Worm (Caenorhabditis elegans) whole organism, L4/young adult: Measurements from ENCODE around the gene str-8.
"Not testable (repeated sequence)": the region's sequence is repeated elsewhere in the genome, so short reads cannot be mapped to it uniquely, and the experiment has no call there.

ENCODE experiments used
- W03F9.2 ChIP-seq: fragments of 150-350 bp; optimal IDR thresholded peaks from 2 replicates; lab custom pipeline; 2014; ENCODE audit warnings: missing biosample characterization, missing genetic modification characterization
- dao-5 ChIP-seq: sonication (generic microtip); optimal IDR thresholded peaks from 2 replicates; lab custom pipeline; 2016; ENCODE audit warnings: missing genotype, missing genetic modification characterization, moderate library complexity, missing compliant biosample characterization
- him-1 ChIP-seq: sonication (generic microtip); optimal IDR thresholded peaks from 2 replicates; lab custom pipeline; 2016; ENCODE audit warnings: missing genotype, missing genetic modification reagents, missing genetic modification characterization, missing compliant biosample characterization

The str-8 gene

DNA sequence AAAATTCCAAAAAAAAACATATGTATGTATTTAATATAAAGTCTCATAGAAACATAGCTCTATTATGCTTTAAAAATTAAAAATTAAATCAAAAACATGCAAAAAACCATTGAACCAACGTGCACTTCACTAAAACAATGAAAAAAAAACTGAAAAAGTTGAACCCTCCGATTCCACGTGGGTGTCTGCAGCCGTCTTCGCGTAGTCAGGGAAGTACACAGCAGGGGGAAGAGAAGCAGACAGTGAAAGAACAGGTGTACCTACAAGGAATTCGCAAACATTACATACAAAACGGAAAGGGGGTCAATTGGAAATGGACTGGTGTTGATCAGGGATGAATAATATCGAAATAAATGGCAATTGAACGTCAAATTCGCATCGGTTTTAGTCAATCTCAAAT lies 19.1 kb downstream of the str-8 start:
- no peak for TF ChIP-seq him-1 (tag; lab: Kevin White, UChicago)
- TF ChIP-seq dao-5, result no peak
- TF ChIP-seq W03F9.2, result no peak

DNA sequence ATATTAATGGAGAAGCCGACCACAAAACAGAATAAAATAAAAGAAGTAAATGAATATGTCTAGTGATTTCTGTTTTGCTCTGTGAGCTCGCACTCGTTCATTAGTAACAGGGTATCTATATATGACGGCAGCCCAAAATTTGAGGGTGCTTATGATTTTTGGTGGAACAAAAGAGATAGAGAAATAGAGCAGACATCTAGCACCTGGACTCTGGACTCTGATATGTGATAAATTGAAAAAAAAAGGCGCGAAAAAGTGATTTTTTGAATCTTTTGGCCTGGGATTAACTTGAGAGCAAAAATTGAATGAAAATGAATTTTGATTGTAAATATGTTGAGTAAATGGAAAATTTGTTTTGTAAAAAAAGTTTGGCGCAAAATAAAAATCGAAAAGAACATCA lies 21.8 kb downstream of the str-8 start, which contains the start of gene nhr-283:
TSS of gene nhr-283 (minus strand) at position 101 of the 400 bp plus-strand sequence.
- no peak for TF ChIP-seq W03F9.2
- TF ChIP-seq dao-5, result no peak
- TF ChIP-seq him-1 (tag; lab: Kevin White, UChicago), result no peak

DNA sequence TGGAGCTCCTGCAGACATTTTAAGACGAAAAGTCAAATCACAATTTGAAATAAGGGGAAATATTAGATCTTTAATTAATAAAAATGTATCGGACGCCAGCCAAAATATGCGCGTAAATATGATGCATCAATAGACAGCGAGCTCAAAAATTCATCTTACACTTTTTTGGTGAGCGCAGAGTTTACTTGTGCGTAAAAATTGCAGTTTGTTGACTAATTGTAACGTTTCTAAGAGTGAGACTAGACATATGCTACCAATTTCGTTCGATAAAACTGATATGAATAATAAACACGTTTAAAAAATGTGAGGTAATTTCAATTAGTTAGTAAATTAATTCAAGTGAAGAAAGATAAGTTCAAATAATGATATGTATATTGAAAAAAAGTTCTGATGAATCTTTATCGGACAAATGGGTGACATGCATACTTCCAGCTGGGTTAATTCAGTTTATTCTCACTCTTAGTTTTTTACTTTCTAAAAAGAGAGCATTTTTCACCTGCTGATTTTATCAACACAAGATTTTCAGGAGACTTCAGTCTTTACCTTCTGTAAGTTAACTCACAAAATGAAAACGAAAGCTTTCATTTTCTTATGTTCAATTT lies 24.4 kb downstream of the str-8 start, which contains the start of the genes nhr-285 and irld-52:
TSS of gene nhr-285 (minus strand) at position 101 of the 602 bp plus-strand sequence.
TSS of gene irld-52 (plus strand) at position 552 of the 602 bp plus-strand sequence.
- TF ChIP-seq W03F9.2 (no peak), him-1 (tag; lab: Kevin White, UChicago) (no peak), dao-5 (no peak)

DNA sequence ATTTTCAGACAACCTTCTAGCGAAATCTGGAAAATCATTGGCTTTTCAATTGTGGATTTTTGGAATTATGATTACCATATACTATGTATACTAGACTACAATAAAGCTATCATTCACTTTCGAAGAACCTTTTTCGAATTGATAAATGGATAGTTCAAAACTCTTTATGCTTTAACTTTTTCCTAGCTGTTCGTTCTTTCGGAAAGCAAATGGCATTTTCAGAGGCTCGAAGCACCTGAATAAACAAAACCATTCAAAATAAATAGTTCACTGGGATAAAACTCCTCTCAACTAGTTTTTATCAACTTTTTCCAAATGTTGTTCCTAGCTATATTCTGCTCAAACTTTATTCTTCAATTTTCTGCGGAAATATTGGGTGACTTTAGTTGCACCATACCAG lies 26.3 kb downstream of the str-8 start, which contains the start of gene T26E4.2:
TSS of gene T26E4.2 (plus strand) at position 301 of the 400 bp plus-strand sequence.
- TF ChIP-seq W03F9.2 (no peak), him-1 (tag; lab: Kevin White, UChicago) (no peak), dao-5 (no peak)

- TF ChIP-seq dao-5, result no peak
- TF ChIP-seq him-1 (tag; lab: Kevin White, UChicago), result no peak
- no peak for TF ChIP-seq W03F9.2
These were observed 27.7 kb downstream of the str-8 start, which contains the start of gene T26E4.3 for ce11 chrV:15782494-15782893. TSS of gene T26E4.3 (plus strand) at chrV:15782794.

DNA sequence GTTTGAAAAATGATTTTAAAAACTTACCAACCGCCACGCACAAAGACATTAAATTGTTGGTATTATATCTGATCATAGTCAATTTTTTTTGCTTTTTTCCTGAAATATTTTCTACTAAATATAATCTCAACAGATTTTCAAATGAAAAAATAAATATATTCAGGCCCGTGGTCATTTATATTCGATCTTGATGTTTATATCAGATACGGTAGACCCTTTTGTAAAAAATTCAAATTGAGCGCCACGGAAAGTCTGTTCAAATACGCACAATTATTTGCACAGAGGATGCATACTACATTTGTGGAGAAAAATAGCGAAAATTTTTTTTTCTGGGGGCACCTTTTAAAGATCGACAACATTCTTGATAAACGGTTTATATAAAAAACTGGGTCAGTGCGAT lies 37.6 kb downstream of the str-8 start, which contains the start of gene T26E4.4:
TSS of gene T26E4.4 (minus strand) at position 101 of the 400 bp plus-strand sequence.
- TF ChIP-seq him-1 (tag; lab: Kevin White, UChicago) (no peak), W03F9.2 (no peak), dao-5 (no peak)

DNA sequence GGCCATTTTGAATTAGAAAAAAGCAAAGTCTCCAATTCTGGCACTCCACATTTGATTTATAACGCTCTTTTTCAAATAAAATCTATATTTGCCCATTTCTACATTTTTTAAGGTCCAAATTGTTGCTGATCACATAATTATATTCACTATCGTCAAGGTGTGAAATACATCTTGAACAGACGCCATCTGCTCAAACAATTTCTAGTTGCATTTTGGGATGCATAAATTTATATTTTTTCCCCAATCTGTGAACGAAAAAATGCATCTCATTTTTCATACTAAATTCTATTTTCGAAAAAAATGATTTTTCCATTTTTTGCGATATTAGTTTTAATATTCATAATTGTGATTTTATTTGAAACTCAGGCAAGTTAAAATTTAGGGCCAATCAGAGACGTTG lies 38.4 kb downstream of the str-8 start, which contains the start of gene T26E4.7:
TSS of gene T26E4.7 (plus strand) at position 301 of the 400 bp plus-strand sequence.
- TF ChIP-seq him-1 (tag; lab: Kevin White, UChicago), result no peak
- TF ChIP-seq dao-5, result no peak
- TF ChIP-seq W03F9.2, result no peak

- TF ChIP-seq dao-5 (no peak), him-1 (tag; lab: Kevin White, UChicago) (no peak), W03F9.2 (no peak)
These were observed 41.3 kb downstream of the str-8 start, which contains the start of gene nhr-223 for ce11 chrV:15796087-15796486. TSS of gene nhr-223 (plus strand) at chrV:15796387.

DNA sequence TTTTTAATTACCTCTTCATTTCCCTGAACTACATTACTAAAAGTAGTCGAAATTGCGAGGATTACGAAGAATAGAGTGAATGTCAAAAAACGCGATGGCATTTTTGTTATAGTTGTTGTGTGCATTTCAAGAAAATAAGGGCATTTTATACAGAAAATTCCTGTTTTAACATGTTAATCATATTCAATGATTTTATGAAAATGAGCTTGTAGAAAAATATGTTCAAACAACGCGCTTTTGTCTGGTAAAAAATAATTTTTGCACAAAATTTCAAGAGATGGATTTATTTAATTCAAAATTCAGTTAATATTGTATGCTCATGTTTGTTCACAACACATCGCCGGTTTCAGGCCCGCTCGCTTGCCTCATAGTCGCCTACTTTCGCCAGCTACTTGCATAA lies 43.3 kb downstream of the str-8 start, which contains the start of gene T26E4.10:
TSS of gene T26E4.10 (minus strand) at position 101 of the 400 bp plus-strand sequence.
- TF ChIP-seq dao-5, result no peak
- no peak for TF ChIP-seq W03F9.2
- no peak for TF ChIP-seq him-1 (tag; lab: Kevin White, UChicago)

DNA sequence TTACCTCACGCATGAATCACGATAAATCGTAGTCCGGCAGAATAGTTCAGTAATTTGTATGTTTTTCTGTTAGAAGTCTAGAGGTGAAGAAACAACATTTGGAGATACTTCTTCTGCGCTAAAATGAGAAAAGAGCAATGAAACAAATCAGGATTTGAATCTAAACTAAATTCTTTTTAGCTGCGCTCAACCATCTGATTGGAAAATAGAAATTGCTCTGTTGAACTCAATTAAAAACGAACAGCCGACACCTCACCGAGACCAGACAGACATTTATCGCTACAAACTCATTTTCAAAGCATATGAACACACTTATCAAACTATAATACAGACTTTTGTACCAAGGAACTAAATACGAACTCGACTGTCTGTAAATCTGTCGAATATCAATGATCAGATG lies 47.8 kb downstream of the str-8 start, which contains the start of gene T26E4.9:
TSS of gene T26E4.9 (minus strand) at position 101 of the 400 bp plus-strand sequence.
- TF ChIP-seq W03F9.2; him-1 (tag; lab: Kevin White, UChicago); dao-5: not testable (repeated sequence)

- TF ChIP-seq dao-5; W03F9.2; him-1 (tag; lab: Kevin White, UChicago): not testable (repeated sequence)
These were observed 48.2 kb downstream of the str-8 start, which contains the start of gene srd-27 for ce11 chrV:15803079-15803478. TSS of gene srd-27 (plus strand) at chrV:15803379.

DNA sequence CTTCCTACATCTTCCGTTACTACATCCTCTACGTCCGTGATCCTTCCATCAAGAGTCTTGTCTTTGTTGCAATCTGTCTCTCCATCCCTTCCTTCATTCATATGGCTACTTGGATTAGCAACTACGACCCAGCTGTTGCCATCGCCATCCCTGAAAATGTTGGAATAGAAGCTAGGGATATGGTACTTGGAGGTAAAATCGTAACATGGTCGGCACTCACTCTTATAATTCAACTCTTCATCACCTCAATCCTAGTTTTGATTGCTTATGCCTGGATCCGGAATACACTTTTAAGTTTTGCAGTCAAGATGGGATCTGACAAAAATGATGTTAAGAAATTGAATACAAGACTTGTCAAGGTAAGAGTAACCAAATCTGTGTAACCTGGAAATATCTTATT lies 48.9 kb downstream of the str-8 start, which contains the start of gene T26E4.18:
TSS of gene T26E4.18 (minus strand) at position 101 of the 400 bp plus-strand sequence.
- not testable (repeated sequence) for TF ChIP-seq W03F9.2; dao-5; him-1 (tag; lab: Kevin White, UChicago)
